Fruit fly (Drosophila melanogaster) whole organism, embryonic: Measurements from ENCODE around the gene CG9970.

Experiments used
- BEAF-32 ChIP-seq: fragments of 200-800 bp; sonication (Bioruptor generic); optimal IDR thresholded peaks from 3 replicates; lab custom pipeline; 2017; ENCODE audit warnings: missing biosample characterization, missing genetic modification characterization, mild to moderate bottlenecking, moderate library complexity, missing genetic modification reagents
- CG10321 ChIP-seq: fragments of 200-800 bp; sonication (Bioruptor generic); IDR thresholded peaks from 2 replicates; pipeline ENCODE4 v1.3.6; 2022; ENCODE audit warnings: missing biosample characterization, missing genetic modification characterization
- CG11093 ChIP-seq: fragments of 200-800 bp; sonication (Bioruptor generic); IDR thresholded peaks from 3 replicates; pipeline ENCODE4 v1.3.6; 2022; ENCODE audit warnings: missing biosample characterization, missing genetic modification characterization
- CG11696 ChIP-seq: fragments of 200-800 bp; sonication (Bioruptor generic); IDR thresholded peaks from 2 replicates; pipeline ENCODE4 v1.3.6; 2022; ENCODE audit warnings: missing biosample characterization, missing genetic modification characterization
- CG12659 ChIP-seq: fragments of 200-800 bp; sonication (Bioruptor generic); optimal IDR thresholded peaks from 3 replicates; lab custom pipeline; 2017; ENCODE audit warnings: mild to moderate bottlenecking, missing biosample characterization, missing genetic modification reagents, missing genetic modification characterization
- CG13424 ChIP-seq: fragments of 200-800 bp; sonication (Bioruptor generic); optimal IDR thresholded peaks from 2 replicates; lab custom pipeline; 2019; ENCODE audit warnings: missing biosample characterization, mild to moderate bottlenecking, missing genetic modification characterization, moderate library complexity
- CG13624 ChIP-seq: fragments of 200-800 bp; sonication (Bioruptor generic); optimal IDR thresholded peaks from 2 replicates; lab custom pipeline; 2016; ENCODE audit warnings: missing biosample characterization, missing genetic modification characterization
- CG13894 ChIP-seq: fragments of 200-800 bp; sonication (Bioruptor generic); optimal IDR thresholded peaks from 3 replicates; lab custom pipeline; 2018; ENCODE audit warnings: missing biosample characterization, mild to moderate bottlenecking, missing genetic modification characterization, moderate library complexity
- CG15011 ChIP-seq: fragments of 200-800 bp; sonication (Bioruptor generic); optimal IDR thresholded peaks from 3 replicates; lab custom pipeline; 2018; ENCODE audit warnings: missing biosample characterization, mild to moderate bottlenecking, missing genetic modification characterization
- CG1792 ChIP-seq: fragments of 200-800 bp; sonication (Bioruptor generic); optimal IDR thresholded peaks from 2 replicates; lab custom pipeline; 2016; ENCODE audit warnings: missing biosample characterization, missing genetic modification characterization
- CG2120 ChIP-seq: fragments of 200-800 bp; sonication (Bioruptor generic); optimal IDR thresholded peaks from 3 replicates; lab custom pipeline; 2016; ENCODE audit warnings: missing biosample characterization, missing genetic modification characterization
- CG30020 ChIP-seq: fragments of 200-800 bp; optimal IDR thresholded peaks from 2 replicates; lab custom pipeline; 2019; ENCODE audit warnings: missing biosample characterization, mild to moderate bottlenecking, missing genetic modification characterization, moderate library complexity
- CG31365 ChIP-seq: fragments of 200-800 bp; sonication (Bioruptor generic); optimal IDR thresholded peaks from 2 replicates; lab custom pipeline; 2018; ENCODE audit warnings: missing biosample characterization, mild to moderate bottlenecking, missing genetic modification characterization
- CG33557 ChIP-seq: fragments of 200-800 bp; sonication (Bioruptor generic); optimal IDR thresholded peaks from 2 replicates; lab custom pipeline; 2019; ENCODE audit warnings: missing biosample characterization, mild to moderate bottlenecking, missing genetic modification characterization, moderate library complexity
- CG34376 ChIP-seq: fragments of 200-800 bp; sonication (Bioruptor generic); optimal IDR thresholded peaks from 2 replicates; lab custom pipeline; 2018; ENCODE audit warnings: missing biosample characterization, mild to moderate bottlenecking, missing genetic modification characterization
- CG3726 ChIP-seq: fragments of 200-800 bp; sonication (Bioruptor generic); IDR thresholded peaks from 3 replicates; pipeline ENCODE4, ENCODE4 v1.3.6; 2022; ENCODE audit warnings: missing biosample characterization, missing genetic modification characterization
- CG3995 ChIP-seq: fragments of 200-800 bp; sonication (Bioruptor generic); optimal IDR thresholded peaks from 3 replicates; lab custom pipeline; 2016; ENCODE audit warnings: missing biosample characterization, missing genetic modification characterization
- CG42726 ChIP-seq: fragments of 200-800 bp; sonication (Bioruptor generic); IDR thresholded peaks from 2 replicates; pipeline ENCODE4 v1.3.6; 2022; ENCODE audit warnings: missing biosample characterization, missing genetic modification characterization; ENCODE audit not compliant: partially characterized antibody
- CG7372 ChIP-seq: fragments of 200-800 bp; sonication (Bioruptor generic); IDR thresholded peaks from 2 replicates; pipeline ENCODE4 v1.3.6; 2022; ENCODE audit warnings: missing biosample characterization, missing genetic modification characterization
- CG8089 ChIP-seq: fragments of 200-800 bp; sonication (Bioruptor generic); optimal IDR thresholded peaks from 3 replicates; lab custom pipeline; 2016; ENCODE audit warnings: missing biosample characterization, missing genetic modification characterization
- Camta ChIP-seq: fragments of 200-800 bp; sonication (Bioruptor generic); optimal IDR thresholded peaks from 2 replicates; lab custom pipeline; 2016; ENCODE audit warnings: missing biosample characterization, missing genetic modification characterization
- Drgx ChIP-seq: fragments of 200-800 bp; sonication (Bioruptor generic); IDR thresholded peaks from 2 replicates; pipeline ENCODE4 v1.3.6; 2022; ENCODE audit warnings: missing biosample characterization, missing genetic modification characterization
- HLH54F ChIP-seq: fragments of 200-800 bp; sonication (Bioruptor generic); optimal IDR thresholded peaks from 3 replicates; lab custom pipeline; 2016; ENCODE audit warnings: missing biosample characterization, missing genetic modification characterization
- Hsf ChIP-seq: fragments of 200-800 bp; sonication (Bioruptor generic); optimal IDR thresholded peaks from 3 replicates; lab custom pipeline; 2016; ENCODE audit warnings: missing biosample characterization, missing genetic modification characterization
- MTF-1 ChIP-seq: fragments of 200-800 bp; sonication (Bioruptor generic); optimal IDR thresholded peaks from 2 replicates; lab custom pipeline; 2018; ENCODE audit warnings: missing biosample characterization, mild to moderate bottlenecking, missing genetic modification characterization, borderline replicate concordance
- Oaz ChIP-seq: fragments of 200-800 bp; sonication (Bioruptor generic); IDR thresholded peaks from 2 replicates; pipeline ENCODE4 v1.3.6; 2022; ENCODE audit warnings: missing biosample characterization, missing genetic modification characterization
- Ravus ChIP-seq: fragments of 200-800 bp; sonication (Bioruptor generic); IDR thresholded peaks from 2 replicates; pipeline ENCODE4 v1.3.6; 2022; ENCODE audit warnings: missing biosample characterization, missing genetic modification characterization
- Scr ChIP-seq: fragments of 200-800 bp; sonication (Bioruptor generic); IDR thresholded peaks from 2 replicates; pipeline ENCODE4 v1.3.6; 2022; ENCODE audit warnings: missing biosample characterization, missing genetic modification characterization; ENCODE audit not compliant: partially characterized antibody
- Sox102F ChIP-seq: fragments of 200-800 bp; sonication (Bioruptor generic); optimal IDR thresholded peaks from 2 replicates; lab custom pipeline; 2018; ENCODE audit warnings: missing biosample characterization, mild to moderate bottlenecking, missing genetic modification characterization, moderate library complexity
- Sry-δ ChIP-seq: fragments of 200-800 bp; sonication (Bioruptor generic); optimal IDR thresholded peaks from 2 replicates; lab custom pipeline; 2016; ENCODE audit warnings: missing biosample characterization, missing genetic modification characterization
- Tbp ChIP-seq: fragments of >200 bp; optimal IDR thresholded peaks from 2 replicates; lab custom pipeline; 2018; ENCODE audit warnings: missing biosample characterization, missing genetic modification characterization
- al ChIP-seq: fragments of 200-800 bp; sonication (Bioruptor generic); IDR thresholded peaks from 2 replicates; pipeline ENCODE4 v1.3.6; 2022; ENCODE audit warnings: missing biosample characterization, missing genetic modification characterization
- btn ChIP-seq: fragments of 200-800 bp; sonication (Bioruptor generic); optimal IDR thresholded peaks from 2 replicates; lab custom pipeline; 2016; ENCODE audit warnings: missing biosample characterization, missing genetic modification characterization
- eve ChIP-seq, 2 experiments: fragments of >200 bp; optimal IDR thresholded peaks; 2 replicates each; lab custom pipeline; 2017; ENCODE audit warnings: missing biosample characterization in 2 of 2, missing genetic modification characterization in 2 of 2
- gce ChIP-seq: fragments of 200-800 bp; sonication (Bioruptor generic); IDR thresholded peaks from 3 replicates; pipeline ENCODE4 v1.3.6; 2022; ENCODE audit warnings: missing biosample characterization, missing genetic modification characterization
- gsb-n ChIP-seq: fragments of 200-800 bp; sonication (Bioruptor generic); optimal IDR thresholded peaks from 3 replicates; lab custom pipeline; 2018; ENCODE audit warnings: missing biosample characterization, mild to moderate bottlenecking, missing genetic modification characterization
- hbn ChIP-seq: fragments of 200-800 bp; sonication (Bioruptor generic); IDR thresholded peaks from 2 replicates; pipeline ENCODE4 v1.3.6; 2022; ENCODE audit warnings: missing biosample characterization, missing genetic modification characterization; ENCODE audit not compliant: partially characterized antibody
- inv ChIP-seq: fragments of 200-800 bp; sonication (Bioruptor generic); IDR thresholded peaks from 2 replicates; pipeline ENCODE4 v1.3.6; 2022; ENCODE audit warnings: missing biosample characterization, missing genetic modification characterization; ENCODE audit not compliant: partially characterized antibody
- jing ChIP-seq: fragments of 200-800 bp; sonication (Bioruptor generic); optimal IDR thresholded peaks from 2 replicates; lab custom pipeline; 2018; ENCODE audit warnings: missing biosample characterization, mild to moderate bottlenecking, missing genetic modification characterization
- kay ChIP-seq: fragments of 200-800 bp; sonication (Bioruptor generic); optimal IDR thresholded peaks from 2 replicates; lab custom pipeline; 2016; ENCODE audit warnings: missing biosample characterization, missing genetic modification characterization
- lmd ChIP-seq: fragments of 200-800 bp; sonication (Bioruptor generic); IDR thresholded peaks from 2 replicates; pipeline ENCODE4 v1.3.6; 2022; ENCODE audit warnings: missing biosample characterization, missing genetic modification characterization
- lov ChIP-seq, 2 experiments: fragments of 200-800 bp in 1 of 2; fragments of >200 bp in 1 of 2; sonication (Bioruptor generic) in 1 of 2; IDR thresholded peaks in 1 of 2; optimal IDR thresholded peaks in 1 of 2; 2 replicates in 1 of 2; 3 replicates in 1 of 2; pipeline versions ENCODE4 v1.3.6 to Lab custom; 2017 to 2022; ENCODE audit warnings: missing biosample characterization in 1 of 2, missing genetic modification characterization in 1 of 2
- peb ChIP-seq: fragments of 200-800 bp; sonication (Bioruptor generic); IDR thresholded peaks from 2 replicates; pipeline ENCODE4 v1.3.6; 2022; ENCODE audit warnings: missing biosample characterization, missing genetic modification characterization
- pita ChIP-seq: fragments of 200-800 bp; sonication (Bioruptor generic); optimal IDR thresholded peaks from 2 replicates; lab custom pipeline; 2017; ENCODE audit warnings: missing biosample characterization, mild to moderate bottlenecking, missing genetic modification characterization
- pnt ChIP-seq: fragments of 200-800 bp; sonication (Bioruptor generic); optimal IDR thresholded peaks from 3 replicates; lab custom pipeline; 2016; ENCODE audit warnings: missing biosample characterization, missing genetic modification characterization
- pum ChIP-seq: fragments of 200-800 bp; sonication (Bioruptor generic); optimal IDR thresholded peaks from 2 replicates; lab custom pipeline; 2016; ENCODE audit warnings: missing biosample characterization, missing genetic modification characterization
- sob ChIP-seq: fragments of 200-800 bp; sonication (Bioruptor generic); IDR thresholded peaks from 2 replicates; pipeline ENCODE4 v1.3.6; 2022; ENCODE audit warnings: missing biosample characterization, missing genetic modification characterization
- ssp ChIP-seq: fragments of 200-800 bp; sonication (Bioruptor generic); IDR thresholded peaks from 2 replicates; pipeline ENCODE4 v1.3.6; 2022; ENCODE audit warnings: missing biosample characterization, missing genetic modification characterization
- stc ChIP-seq: fragments of 200-800 bp; sonication (Bioruptor generic); IDR thresholded peaks from 2 replicates; pipeline ENCODE4 v1.3.6; 2022; ENCODE audit warnings: missing biosample characterization, missing genetic modification characterization
- tin ChIP-seq: fragments of 200-800 bp; sonication (Bioruptor generic); optimal IDR thresholded peaks from 3 replicates; lab custom pipeline; 2016; ENCODE audit warnings: missing biosample characterization, missing genetic modification characterization
- yki ChIP-seq: fragments of >200 bp; optimal IDR thresholded peaks from 3 replicates; lab custom pipeline; 2018
- zen ChIP-seq: fragments of 200-800 bp; sonication (Bioruptor generic); optimal IDR thresholded peaks from 3 replicates; lab custom pipeline; 2018; ENCODE audit warnings: missing biosample characterization, mild to moderate bottlenecking, missing genetic modification characterization, moderate library complexity

Gene CG9970

dm6 chr3L:2879827-2880131, 36.7 kb downstream of the CG9970 start (continued):
- no peak for TF ChIP-seq zen (tag; lab: Kevin White, UChicago)
- no peak for TF ChIP-seq Hsf (GFP tag; lab: Kevin White, UChicago)
- no peak for TF ChIP-seq Camta (GFP tag; lab: Kevin White, UChicago)
- peak; percentile 87 for TF ChIP-seq Drgx (GFP tag; lab: Robert Waterston, UW)
- peak; percentile 44; the same call in 1 of the 3 replicates for TF ChIP-seq CG3726
- no peak for TF ChIP-seq Ravus (GFP tag; lab: Robert Waterston, UW)
- TF ChIP-seq al (GFP tag; lab: Robert Waterston, UW) = no peak
- TF ChIP-seq hbn (GFP tag; lab: Robert Waterston, UW) = no peak
- TF ChIP-seq CG30020 (tag; lab: Kevin White, UChicago) = no peak
- TF ChIP-seq gsb-n (tag; lab: Kevin White, UChicago) = no peak
- peak; percentile 72 for TF ChIP-seq lmd
- TF ChIP-seq gce (GFP tag; lab: Robert Waterston, UW) = no peak
- peak; percentile 3 for TF ChIP-seq pnt (GFP tag; lab: Kevin White, UChicago)
- no peak for TF ChIP-seq Oaz (GFP tag; lab: Robert Waterston, UW)
- TF ChIP-seq pum (GFP tag; lab: Kevin White, UChicago) = peak; percentile 0
- no peak for TF ChIP-seq Tbp (GFP tag; lab: Kevin White, UChicago)
- no peak for TF ChIP-seq eve (GFP tag; optimal IDR thresholded peaks at IDR 0.05; lab: Kevin White, UChicago)
- TF ChIP-seq stc = 0 out of 2 replicates have a peak, but pooled peaks have one; percentile 19
- TF ChIP-seq Scr = no peak
- no peak for TF ChIP-seq HLH54F (GFP tag; lab: Kevin White, UChicago)
- no peak for TF ChIP-seq Sox102F (GFP tag; lab: Kevin White, UChicago)
- TF ChIP-seq CG13894 (tag; lab: Kevin White, UChicago) = no peak
- TF ChIP-seq peb (GFP tag; lab: Robert Waterston, UW) = peak; percentile 33; the same call in 1 of the 2 replicates
- TF ChIP-seq CG12659 (GFP tag; lab: Kevin White, UChicago) = no peak
- no peak for TF ChIP-seq MTF-1 (GFP tag; lab: Kevin White, UChicago)
- TF ChIP-seq CG7372 (GFP tag; lab: Robert Waterston, UW) = peak; percentile 54; the same call in 1 of the 2 replicates
- TF ChIP-seq yki (lab: Kevin White, UChicago) = no peak
- no peak for TF ChIP-seq CG33557 (GFP tag; lab: Kevin White, UChicago)
- TF ChIP-seq CG3995 = no peak
- no peak for TF ChIP-seq lov (optimal IDR thresholded peaks at IDR 0.05; lab: Kevin White, UChicago)
- TF ChIP-seq lov (GFP tag; IDR thresholded peaks at IDR 0.05; lab: Robert Waterston, UW) = 0 out of 3 replicates have a peak, but pooled peaks have one; percentile 38
- TF ChIP-seq CG13424 (tag; lab: Kevin White, UChicago) = no peak
- TF ChIP-seq ssp = peak; percentile 24; the same call in 1 of the 2 replicates
- TF ChIP-seq jing = no peak
- TF ChIP-seq BEAF-32 (GFP tag; lab: Kevin White, UChicago) = no peak
- TF ChIP-seq pita (GFP tag; lab: Kevin White, UChicago) = no peak
- TF ChIP-seq CG11093 (GFP tag; lab: Robert Waterston, UW) = 0 out of 3 replicates have a peak, but pooled peaks have one; percentile 15
- no peak for TF ChIP-seq inv
- no peak for TF ChIP-seq CG42726
- no peak for TF ChIP-seq CG15011 (GFP tag; lab: Kevin White, UChicago)
- no peak for TF ChIP-seq CG10321 (GFP tag; lab: Robert Waterston, UW)
- peak; percentile 13; the same call in 1 of the 2 replicates for TF ChIP-seq sob (GFP tag; lab: Robert Waterston, UW)
- no peak for TF ChIP-seq btn (GFP tag; lab: Kevin White, UChicago)
- no peak for TF ChIP-seq CG13624 (GFP tag; lab: Kevin White, UChicago)
- no peak for TF ChIP-seq CG2120 (GFP tag; lab: Kevin White, UChicago)
- no peak for TF ChIP-seq CG31365 (tag; lab: Kevin White, UChicago)
- TF ChIP-seq CG1792 (GFP tag; lab: Kevin White, UChicago) = no peak
- no peak for TF ChIP-seq kay
- TF ChIP-seq CG34376 (GFP tag; lab: Kevin White, UChicago) = no peak
- no peak for TF ChIP-seq CG8089
- TF ChIP-seq tin (GFP tag; lab: Kevin White, UChicago) = peak; percentile 18
- no peak for TF ChIP-seq Sry-δ (GFP tag; lab: Kevin White, UChicago)
- TF ChIP-seq CG11696 (GFP tag; lab: Robert Waterston, UW) = 0 out of 2 replicates have a peak, but pooled peaks have one; percentile 13
